Worm (Caenorhabditis elegans): ENCODE results near the gene Y41C4A.9.

Y41C4A.9 gene

DNA sequence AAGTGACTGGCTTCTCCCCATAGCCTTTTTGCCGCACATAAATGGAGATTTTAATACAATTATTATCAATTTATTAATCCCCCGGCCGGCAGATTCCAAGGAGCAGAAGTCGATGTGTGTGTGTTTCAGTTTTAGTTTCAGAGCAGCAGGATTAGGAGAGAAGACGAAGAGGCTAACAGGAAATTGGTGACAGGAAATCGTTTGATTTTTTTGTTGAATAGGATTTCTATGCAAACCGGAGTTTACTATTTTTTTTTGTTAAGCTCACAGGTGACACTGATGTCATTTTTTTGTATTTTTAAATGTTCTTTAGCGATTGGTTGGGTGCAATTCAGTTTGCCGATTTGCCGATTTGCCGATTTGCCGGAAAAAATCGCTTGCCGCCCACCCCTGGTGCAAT is 37.9 kb downstream of the Y41C4A.9 start (continued):
- TF ChIP-seq C08G9.2 (tag; optimal IDR thresholded peaks at IDR 0.05) (no peak), syd-9 (tag; optimal IDR thresholded peaks at IDR 0.05) (no peak)

- TF ChIP-seq fkh-10 (GFP tag; optimal IDR thresholded peaks at IDR 0.05) = no peak
Observed at ce11 chrIII:11669008-11669407, 49.4 kb downstream of the Y41C4A.9 start.

ce11 chrIII:11666819-11667218 is 51.6 kb downstream of the Y41C4A.9 start:
- no peak for TF ChIP-seq gmeb-2 (tag; optimal IDR thresholded peaks at IDR 0.05)
- no peak for TF ChIP-seq ama-1 (optimal IDR thresholded peaks at IDR 0.05)
- TF ChIP-seq syd-9 (tag; optimal IDR thresholded peaks at IDR 0.05) = no peak
- no peak for TF ChIP-seq unc-86 (tag; optimal IDR thresholded peaks at IDR 0.05)
- no peak for TF ChIP-seq ets-4 (tag; optimal IDR thresholded peaks at IDR 0.05)
- no peak for TF ChIP-seq odd-2 (tag; optimal IDR thresholded peaks at IDR 0.05)
- no peak for TF ChIP-seq ceh-9 (tag; optimal IDR thresholded peaks at IDR 0.05)
- no peak for TF ChIP-seq fkh-6 (tag; optimal IDR thresholded peaks at IDR 0.05)
- no peak for TF ChIP-seq pros-1 (tag; optimal IDR thresholded peaks at IDR 0.05)
- no peak for TF ChIP-seq ceh-19 (GFP tag; optimal IDR thresholded peaks at IDR 0.05)

DNA sequence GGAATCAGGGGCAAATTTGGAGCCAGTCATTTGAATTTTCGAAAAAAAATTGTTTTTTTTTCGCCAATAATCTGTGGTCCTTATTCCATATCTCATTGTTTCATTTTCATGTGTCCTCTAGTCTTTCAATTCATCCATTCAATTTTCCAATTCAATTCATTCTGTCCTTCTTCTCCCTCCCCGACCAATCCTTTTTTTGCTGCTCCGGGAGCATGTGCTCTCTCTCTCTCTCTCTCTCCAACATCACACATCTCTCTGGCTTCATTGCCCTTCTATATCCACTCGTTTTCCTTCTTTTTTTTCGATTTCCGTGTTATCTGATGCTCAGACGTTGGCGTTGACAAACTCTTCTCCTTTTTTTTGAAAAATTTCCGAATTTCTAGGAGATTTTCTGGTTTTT is 55.0 kb downstream of the Y41C4A.9 start:
- TF ChIP-seq ceh-31 (tag; optimal IDR thresholded peaks at IDR 0.05) = peak; percentile 10
- no peak for TF ChIP-seq mec-3 (tag; optimal IDR thresholded peaks at IDR 0.05; ENCODE audit: borderline replicate concordance)
- peak; percentile 8 for TF ChIP-seq nfya-1 (tag; optimal IDR thresholded peaks at IDR 0.05)
- peak; percentile 88 for TF ChIP-seq unc-42 (tag; optimal IDR thresholded peaks at IDR 0.05)

Measured in whole organism, late embryonic.